Worm (Caenorhabditis elegans): Measurements from ENCODE around the gene twk-3.

The twk-3 gene

DNA sequence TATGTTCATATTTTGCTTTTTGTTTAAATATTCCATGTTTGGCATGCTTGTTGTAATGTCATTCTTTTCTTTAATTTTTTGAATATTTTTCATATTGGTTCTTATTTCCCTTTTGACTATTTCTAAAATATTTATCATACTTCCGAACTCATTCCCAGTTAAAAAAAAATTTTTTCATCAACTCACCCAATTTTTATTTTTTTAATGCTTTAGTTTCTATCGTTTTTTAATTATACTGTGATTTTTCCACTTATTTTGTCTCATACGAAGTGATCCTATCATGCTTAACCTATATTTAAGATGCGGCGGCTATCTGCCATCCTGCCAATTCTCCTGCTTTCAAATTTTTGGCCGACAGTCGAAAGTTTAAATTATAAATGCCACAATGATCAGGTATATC is 14.1 kb downstream of the twk-3 start, which contains the start of gene qua-1:
qua-1 (plus strand) TSS at position 301 of the 400 bp plus-strand sequence.
- TF ChIP-seq skn-1 (tag; optimal IDR thresholded peaks at IDR 0.05), result no peak
- TF ChIP-seq elt-3 (tag; optimal IDR thresholded peaks at IDR 0.05), result no peak
- no peak for TF ChIP-seq zag-1 (tag; optimal IDR thresholded peaks at IDR 0.05)

- TF ChIP-seq fkh-2 (tag; optimal IDR thresholded peaks at IDR 0.05) (no peak), mml-1 (tag; optimal IDR thresholded peaks at IDR 0.05) (no peak), ztf-4 (tag; optimal IDR thresholded peaks at IDR 0.05) (no peak), nhr-12 (tag; optimal IDR thresholded peaks at IDR 0.05) (no peak), eor-1 (tag; optimal IDR thresholded peaks at IDR 0.05) (no peak), elt-2 (tag; optimal IDR thresholded peaks at IDR 0.05) (no peak), pha-4 (tag; optimal IDR thresholded peaks at IDR 0.05) (no peak)
These were observed 18.7 kb downstream of the twk-3 start for ce11 chrII:8193922-8194321.

DNA sequence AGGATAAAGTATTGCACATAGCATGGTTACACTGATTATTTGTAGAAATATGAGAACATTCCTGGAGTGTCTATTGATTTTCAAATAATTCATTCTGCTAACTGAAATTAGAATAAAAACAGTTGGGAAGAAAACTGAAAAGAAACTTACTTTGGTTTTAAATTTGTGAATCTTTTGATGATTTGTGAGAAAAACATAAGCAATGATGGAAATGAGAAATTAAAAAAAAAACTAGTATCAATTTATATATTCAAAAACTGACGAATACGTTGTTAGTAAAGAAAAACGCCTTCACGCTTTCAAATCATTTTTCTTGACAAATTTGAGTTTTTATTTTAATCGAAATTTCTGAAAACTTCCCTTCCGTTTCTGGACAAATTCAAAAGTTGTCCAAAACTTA is 19.5 kb downstream of the twk-3 start, which contains the start of gene T05C12.9:
T05C12.9 (minus strand) TSS at position 101 of the 400 bp plus-strand sequence.
- TF ChIP-seq ama-1 (optimal IDR thresholded peaks at IDR 0.05) (no peak), mml-1 (tag; optimal IDR thresholded peaks at IDR 0.05) (no peak), ceh-82 (tag; optimal IDR thresholded peaks at IDR 0.05) (no peak), nfya-1 (tag; optimal IDR thresholded peaks at IDR 0.05; ENCODE audit: insufficient read depth) (no peak), eor-1 (tag; optimal IDR thresholded peaks at IDR 0.05) (no peak), elt-2 (tag; optimal IDR thresholded peaks at IDR 0.05) (no peak), tbx-2 (tag; optimal IDR thresholded peaks at IDR 0.05) (no peak), fkh-2 (tag; optimal IDR thresholded peaks at IDR 0.05) (no peak), daf-12 (tag; optimal IDR thresholded peaks at IDR 0.05) (no peak), jun-1 (tag; optimal IDR thresholded peaks at IDR 0.05) (no peak), nhr-11 (tag; optimal IDR thresholded peaks at IDR 0.05) (no peak), nhr-28 (tag; optimal IDR thresholded peaks at IDR 0.05) (no peak), nhr-12 (tag; optimal IDR thresholded peaks at IDR 0.05) (no peak)

DNA sequence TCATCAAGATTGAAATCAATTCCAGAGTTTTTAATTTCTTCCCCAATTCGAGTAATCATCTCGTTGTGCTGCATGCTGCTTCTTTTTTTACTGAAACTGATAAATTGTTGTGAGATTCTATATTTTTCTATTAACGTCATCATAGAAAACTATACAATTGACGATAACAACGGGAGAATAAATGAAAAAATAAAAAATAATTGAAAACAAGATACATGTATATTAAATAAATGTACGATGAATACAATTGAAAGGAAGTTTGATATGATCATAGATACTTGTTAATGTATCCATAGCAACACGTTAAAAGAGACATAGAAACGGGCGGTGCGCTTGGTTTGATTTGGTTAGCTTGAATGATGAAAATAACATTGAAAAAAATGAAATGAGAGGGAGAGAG is 22.1 kb downstream of the twk-3 start, which contains the start of gene T05C12.8:
T05C12.8 (minus strand) TSS at position 101 of the 400 bp plus-strand sequence.
- TF ChIP-seq ztf-4 (tag; optimal IDR thresholded peaks at IDR 0.05) (no peak), ama-1 (optimal IDR thresholded peaks at IDR 0.05) (no peak), elt-3 (tag; optimal IDR thresholded peaks at IDR 0.05) (no peak), nhr-23 (tag; optimal IDR thresholded peaks at IDR 0.05) (no peak), lsy-12 (tag; optimal IDR thresholded peaks at IDR 0.05) (no peak), zag-1 (tag; optimal IDR thresholded peaks at IDR 0.05) (no peak), mml-1 (tag; optimal IDR thresholded peaks at IDR 0.05) (no peak), nhr-25 (tag; optimal IDR thresholded peaks at IDR 0.05) (no peak), pqm-1 (tag; optimal IDR thresholded peaks at IDR 0.05) (no peak), ztf-11 (tag; optimal IDR thresholded peaks at IDR 0.05) (no peak)

DNA sequence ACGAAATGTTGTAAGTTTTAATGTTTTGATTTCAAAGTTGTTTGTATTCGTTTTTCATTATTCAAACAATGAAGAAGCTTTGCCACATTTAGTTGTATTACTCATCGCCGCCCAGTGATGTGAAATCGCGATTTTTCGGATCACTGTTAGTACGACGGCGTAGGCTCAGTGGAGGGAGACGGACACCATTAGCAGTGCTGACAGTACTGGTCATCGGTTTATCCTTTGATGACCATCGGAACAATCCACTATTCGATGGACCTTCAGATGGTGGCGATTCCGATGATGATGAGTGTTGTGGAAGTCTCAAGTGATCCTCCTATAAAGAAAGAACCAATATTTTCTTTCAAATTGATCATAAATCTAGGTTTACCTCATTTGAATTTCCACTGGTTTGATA is 25.1 kb downstream of the twk-3 start:
- no peak for TF ChIP-seq snpc-4 (tag; optimal IDR thresholded peaks at IDR 0.05)
- peak; percentile 24 for TF ChIP-seq nhr-25 (tag; optimal IDR thresholded peaks at IDR 0.05)

DNA sequence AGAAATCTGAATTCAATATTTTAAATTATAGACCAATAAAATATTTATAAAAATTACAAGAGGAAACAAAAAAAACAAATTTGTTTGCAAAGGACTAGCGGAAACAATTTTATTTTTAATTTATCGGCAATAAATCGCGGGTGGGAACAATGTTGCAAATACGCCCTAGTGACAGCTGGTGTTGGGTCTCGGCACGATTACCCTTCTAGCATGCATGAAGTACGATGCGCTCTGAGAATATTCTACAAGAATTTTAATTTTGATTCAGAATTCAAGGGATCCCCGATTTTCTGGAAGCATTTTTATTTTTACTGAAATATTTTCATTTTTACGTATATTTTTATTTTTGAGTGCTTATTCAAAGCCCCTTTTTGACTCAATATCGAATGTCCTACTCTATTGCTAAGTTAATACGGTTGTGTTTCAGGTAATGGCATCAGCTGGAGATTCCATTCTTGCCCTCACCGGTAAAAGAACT is 27.5 kb downstream of the twk-3 start, which contains the start of the genes mig-5 and cct-1:
mig-5 (minus strand) TSS at position 8 of the 478 bp plus-strand sequence.
cct-1 (plus strand) TSS at position 428 of the 478 bp plus-strand sequence.
- no peak for TF ChIP-seq unc-39 (tag; optimal IDR thresholded peaks at IDR 0.05)
- TF ChIP-seq ceh-9 (tag; optimal IDR thresholded peaks at IDR 0.05), result no peak
- TF ChIP-seq zag-1 (tag; optimal IDR thresholded peaks at IDR 0.05), result peak; percentile 81
- peak; percentile 91 for TF ChIP-seq fkh-10 (GFP tag; optimal IDR thresholded peaks at IDR 0.05)
- no peak for TF ChIP-seq ztf-4 (tag; optimal IDR thresholded peaks at IDR 0.05)
- TF ChIP-seq pha-4 (tag; optimal IDR thresholded peaks at IDR 0.05), result peak; percentile 99
- TF ChIP-seq mdl-1 (tag; optimal IDR thresholded peaks at IDR 0.05), result peak; percentile 62
- TF ChIP-seq fkh-2 (tag; optimal IDR thresholded peaks at IDR 0.05), result no peak
- TF ChIP-seq nhr-11 (tag; optimal IDR thresholded peaks at IDR 0.05), result peak; percentile 92
- TF ChIP-seq daf-12 (tag; optimal IDR thresholded peaks at IDR 0.05), result peak; percentile 30
- peak; percentile 95 for TF ChIP-seq R02D3.7 (tag; optimal IDR thresholded peaks at IDR 0.05)
- peak in 2 of 3 experiments; percentile 20 to 79 for TF ChIP-seq elt-3 (tag; optimal IDR thresholded peaks at IDR 0.05)
- peak; percentile 99 for TF ChIP-seq lin-15B (tag; optimal IDR thresholded peaks at IDR 0.05)
- peak; percentile 95 for TF ChIP-seq jun-1 (tag; optimal IDR thresholded peaks at IDR 0.05)
- TF ChIP-seq skn-1 (tag; optimal IDR thresholded peaks at IDR 0.05), result peak; percentile 96
- peak; percentile 96 for TF ChIP-seq lsy-12 (tag; optimal IDR thresholded peaks at IDR 0.05)
- TF ChIP-seq ZK546.5 (tag; optimal IDR thresholded peaks at IDR 0.05), result peak; percentile 52
- peak; percentile 29 for TF ChIP-seq egl-27 (tag; optimal IDR thresholded peaks at IDR 0.05)
- peak; percentile 96 for TF ChIP-seq lin-39 (tag; optimal IDR thresholded peaks at IDR 0.05)
- peak; percentile 86 for TF ChIP-seq snpc-4 (tag; optimal IDR thresholded peaks at IDR 0.05)
- TF ChIP-seq ama-1 (optimal IDR thresholded peaks at IDR 0.05), result peak; percentile 77
- TF ChIP-seq fos-1 (tag; optimal IDR thresholded peaks at IDR 0.05), result peak; percentile 20
- TF ChIP-seq ceh-16 (tag; optimal IDR thresholded peaks at IDR 0.05), result peak; percentile 48
- peak; percentile 62 for TF ChIP-seq nhr-28 (tag; optimal IDR thresholded peaks at IDR 0.05)
- peak; percentile 86 for TF ChIP-seq elt-1 (tag; optimal IDR thresholded peaks at IDR 0.05)
- TF ChIP-seq ceh-28 (tag; optimal IDR thresholded peaks at IDR 0.05), result peak; percentile 94
- no peak for TF ChIP-seq nhr-67 (tag; optimal IDR thresholded peaks at IDR 0.05)
- TF ChIP-seq ceh-82 (tag; optimal IDR thresholded peaks at IDR 0.05), result peak; percentile 96
- peak; percentile 99 for TF ChIP-seq nhr-23 (tag; optimal IDR thresholded peaks at IDR 0.05)
- TF ChIP-seq pqm-1 (tag; optimal IDR thresholded peaks at IDR 0.05), result peak; percentile 92
- TF ChIP-seq hmg-11 (tag; optimal IDR thresholded peaks at IDR 0.05), result peak; percentile 96
- no peak for TF ChIP-seq sea-2 (GFP tag; optimal IDR thresholded peaks at IDR 0.05)
- TF ChIP-seq tbx-2 (tag; optimal IDR thresholded peaks at IDR 0.05), result peak; percentile 91

Measured in whole organism, L3 larva.